Fruit fly (Drosophila melanogaster) whole organism, embryonic: ENCODE results near the gene CG6574.

Experiments used
- Abd-B ChIP-seq: fragments of 200-800 bp; sonication (Bioruptor generic); optimal IDR thresholded peaks from 2 replicates; lab custom pipeline; 2018; ENCODE audit warnings: missing biosample characterization, mild to moderate bottlenecking, missing genetic modification characterization, moderate library complexity
- CG10959 ChIP-seq: fragments of 200-800 bp; sonication (Bioruptor generic); IDR thresholded peaks from 2 replicates; pipeline ENCODE4 v1.3.6; 2022; ENCODE audit warnings: missing biosample characterization, missing genetic modification characterization
- CG11723 ChIP-seq: fragments of 200-800 bp; sonication (Bioruptor generic); optimal IDR thresholded peaks from 2 replicates; lab custom pipeline; 2017; ENCODE audit warnings: missing biosample characterization, mild to moderate bottlenecking, missing genetic modification characterization
- CG14860 ChIP-seq: fragments of 200-800 bp; sonication (Bioruptor generic); IDR thresholded peaks from 3 replicates; pipeline ENCODE4 v1.3.6; 2022; ENCODE audit warnings: missing biosample characterization, missing genetic modification characterization; ENCODE audit not compliant: partially characterized antibody
- CG1529 ChIP-seq: fragments of 200-800 bp; sonication (Bioruptor generic); optimal IDR thresholded peaks from 3 replicates; lab custom pipeline; 2018; ENCODE audit warnings: missing biosample characterization, missing genetic modification characterization
- CG18619 ChIP-seq: fragments of 200-800 bp; sonication (Bioruptor generic); optimal IDR thresholded peaks from 3 replicates; lab custom pipeline; 2017; ENCODE audit warnings: missing biosample characterization, mild to moderate bottlenecking, missing genetic modification characterization
- CG30403 ChIP-seq: fragments of 200-800 bp; sonication (Bioruptor generic); optimal IDR thresholded peaks from 3 replicates; lab custom pipeline; 2016; ENCODE audit warnings: missing biosample characterization, missing genetic modification characterization
- CG31365 ChIP-seq: fragments of 200-800 bp; sonication (Bioruptor generic); optimal IDR thresholded peaks from 2 replicates; lab custom pipeline; 2018; ENCODE audit warnings: missing biosample characterization, mild to moderate bottlenecking, missing genetic modification characterization
- CG32532 ChIP-seq: fragments of 200-800 bp; sonication (Bioruptor generic); IDR thresholded peaks from 2 replicates; pipeline ENCODE4 v1.3.6; 2022; ENCODE audit warnings: missing biosample characterization, missing genetic modification characterization
- CG3281 ChIP-seq: fragments of 200-800 bp; sonication (Bioruptor generic); optimal IDR thresholded peaks from 3 replicates; lab custom pipeline; 2017; ENCODE audit warnings: missing biosample characterization, mild to moderate bottlenecking, missing genetic modification characterization
- CG34224 ChIP-seq: fragments of 200-800 bp; sonication (Bioruptor generic); IDR thresholded peaks from 3 replicates; pipeline ENCODE4 v1.3.6; 2022; ENCODE audit warnings: missing biosample characterization, missing genetic modification characterization; ENCODE audit not compliant: partially characterized antibody
- CG3726 ChIP-seq: fragments of 200-800 bp; sonication (Bioruptor generic); IDR thresholded peaks from 3 replicates; pipeline ENCODE4, ENCODE4 v1.3.6; 2022; ENCODE audit warnings: missing biosample characterization, missing genetic modification characterization
- CG4707 ChIP-seq: fragments of 200-800 bp; sonication (Bioruptor generic); optimal IDR thresholded peaks from 2 replicates; lab custom pipeline; 2018; ENCODE audit warnings: missing biosample characterization, mild to moderate bottlenecking, missing genetic modification characterization, moderate library complexity
- CG6654 ChIP-seq: fragments of 200-800 bp; sonication (Bioruptor generic); optimal IDR thresholded peaks from 2 replicates; lab custom pipeline; 2017; ENCODE audit warnings: missing biosample characterization, mild to moderate bottlenecking, missing genetic modification characterization
- CG6689 ChIP-seq: fragments of 200-800 bp; sonication (Bioruptor generic); IDR thresholded peaks from 2 replicates; pipeline ENCODE4 v1.3.6; 2022; ENCODE audit warnings: missing biosample characterization, missing genetic modification characterization
- CG7963 ChIP-seq: fragments of 200-800 bp; sonication (Bioruptor generic); IDR thresholded peaks from 3 replicates; pipeline ENCODE4 v1.3.6; 2022; ENCODE audit warnings: missing biosample characterization, missing genetic modification characterization; ENCODE audit not compliant: partially characterized antibody
- CG9727 ChIP-seq: fragments of 200-800 bp; sonication (Bioruptor generic); optimal IDR thresholded peaks from 3 replicates; lab custom pipeline; 2017; ENCODE audit warnings: missing biosample characterization, mild to moderate bottlenecking, missing genetic modification characterization
- Ets65A ChIP-seq: fragments of 200-800 bp; sonication (Bioruptor generic); peaks from one replicate; lab custom pipeline; 2016; ENCODE audit warnings: missing biosample characterization, missing genetic modification characterization
- Ets97D ChIP-seq: fragments of 200-800 bp; sonication (Bioruptor generic); optimal IDR thresholded peaks from 3 replicates; lab custom pipeline; 2016; ENCODE audit warnings: missing biosample characterization, missing genetic modification characterization
- Fer2 ChIP-seq: fragments of 200-800 bp; sonication (Bioruptor generic); optimal IDR thresholded peaks from 2 replicates; lab custom pipeline; 2018; ENCODE audit warnings: missing biosample characterization, mild to moderate bottlenecking, missing genetic modification characterization, moderate library complexity
- HLH3B ChIP-seq: fragments of 200-800 bp; sonication (Bioruptor generic); IDR thresholded peaks from 2 replicates; pipeline ENCODE4 v1.3.6; 2022; ENCODE audit warnings: missing biosample characterization, missing genetic modification characterization
- Hmr ChIP-seq: fragments of 200-800 bp; sonication (Bioruptor generic); optimal IDR thresholded peaks from 3 replicates; lab custom pipeline; 2017; ENCODE audit warnings: mild to moderate bottlenecking, missing biosample characterization, missing genetic modification reagents, missing genetic modification characterization
- Meics ChIP-seq: fragments of 200-800 bp; sonication (Bioruptor generic); optimal IDR thresholded peaks from 2 replicates; lab custom pipeline; 2017; ENCODE audit warnings: missing biosample characterization, mild to moderate bottlenecking, missing genetic modification characterization
- NC2α ChIP-seq: fragments of 200-800 bp; sonication (Bioruptor generic); optimal IDR thresholded peaks from 2 replicates; lab custom pipeline; 2016; ENCODE audit warnings: missing biosample characterization, missing genetic modification characterization
- NK7.1 ChIP-seq: fragments of 200-800 bp; sonication (Bioruptor generic); optimal IDR thresholded peaks from 3 replicates; lab custom pipeline; 2016; ENCODE audit warnings: missing biosample characterization, missing genetic modification characterization
- Nf-YB ChIP-seq: fragments of 200-800 bp; sonication (Bioruptor generic); optimal IDR thresholded peaks from 3 replicates; lab custom pipeline; 2019; ENCODE audit warnings: missing biosample characterization, mild to moderate bottlenecking, missing genetic modification characterization, moderate library complexity
- Opbp ChIP-seq: fragments of 200-800 bp; sonication (Bioruptor generic); IDR thresholded peaks from 3 replicates; pipeline ENCODE4 v1.3.6; 2022; ENCODE audit warnings: missing biosample characterization, missing genetic modification characterization; ENCODE audit not compliant: partially characterized antibody
- al ChIP-seq: fragments of 200-800 bp; sonication (Bioruptor generic); IDR thresholded peaks from 2 replicates; pipeline ENCODE4 v1.3.6; 2022; ENCODE audit warnings: missing biosample characterization, missing genetic modification characterization
- az2 ChIP-seq: fragments of 200-800 bp; sonication (Bioruptor generic); optimal IDR thresholded peaks from 3 replicates; lab custom pipeline; 2016; ENCODE audit warnings: missing biosample characterization, missing genetic modification characterization
- fd102C ChIP-seq: fragments of 200-800 bp; sonication (Bioruptor generic); optimal IDR thresholded peaks from 2 replicates; lab custom pipeline; 2018; ENCODE audit warnings: missing biosample characterization, mild to moderate bottlenecking, missing genetic modification characterization, moderate library complexity
- gem ChIP-seq: fragments of 200-800 bp; sonication (Bioruptor generic); optimal IDR thresholded peaks from 2 replicates; lab custom pipeline; 2019; ENCODE audit warnings: missing biosample characterization, mild to moderate bottlenecking, missing genetic modification characterization, moderate library complexity
- ind ChIP-seq: fragments of 200-800 bp; sonication (Bioruptor generic); optimal IDR thresholded peaks from 3 replicates; lab custom pipeline; 2016; ENCODE audit warnings: missing biosample characterization, missing genetic modification characterization
- inv ChIP-seq: fragments of 200-800 bp; sonication (Bioruptor generic); IDR thresholded peaks from 2 replicates; pipeline ENCODE4 v1.3.6; 2022; ENCODE audit warnings: missing biosample characterization, missing genetic modification characterization; ENCODE audit not compliant: partially characterized antibody
- kah ChIP-seq: fragments of 200-800 bp; sonication (Bioruptor generic); optimal IDR thresholded peaks from 2 replicates; lab custom pipeline; 2018; ENCODE audit warnings: missing biosample characterization, mild to moderate bottlenecking, missing genetic modification characterization
- kni ChIP-seq: fragments of 200-800 bp; sonication (Bioruptor generic); optimal IDR thresholded peaks from 3 replicates; lab custom pipeline; 2017; ENCODE audit warnings: mild to moderate bottlenecking, missing biosample characterization, missing genetic modification reagents, missing genetic modification characterization
- lilli ChIP-seq: fragments of 200-800 bp; sonication (Bioruptor generic); optimal IDR thresholded peaks from 3 replicates; lab custom pipeline; 2016; ENCODE audit warnings: missing biosample characterization, missing genetic modification characterization
- nerfin-2 ChIP-seq: fragments of 200-800 bp; sonication (Bioruptor generic); IDR thresholded peaks from 2 replicates; pipeline ENCODE4 v1.3.6; 2022; ENCODE audit warnings: missing biosample characterization, missing genetic modification characterization; ENCODE audit not compliant: partially characterized antibody
- pan ChIP-seq, 4 experiments: fragments of >200 bp in 3 of 4; fragments of 200-800 bp in 1 of 4; sonication (Bioruptor generic) in 1 of 4; optimal IDR thresholded peaks in 3 of 4; IDR thresholded peaks in 1 of 4; 2 replicates each; pipeline versions ENCODE4 v1.3.6 to Lab custom; 2017 to 2022; ENCODE audit warnings: missing biosample characterization in 2 of 4, missing genetic modification characterization in 2 of 4, mixed read lengths in 1 of 4
- pnt ChIP-seq: fragments of 200-800 bp; sonication (Bioruptor generic); optimal IDR thresholded peaks from 3 replicates; lab custom pipeline; 2016; ENCODE audit warnings: missing biosample characterization, missing genetic modification characterization
- seq ChIP-seq: fragments of 200-800 bp; sonication (Bioruptor generic); IDR thresholded peaks from 2 replicates; pipeline ENCODE4 v1.3.6; 2022; ENCODE audit warnings: missing biosample characterization, missing genetic modification characterization
- sim ChIP-seq: fragments of 200-800 bp; sonication (Bioruptor generic); IDR thresholded peaks from 2 replicates; pipeline ENCODE4 v1.3.6; 2022; ENCODE audit warnings: missing biosample characterization, missing genetic modification characterization
- sna ChIP-seq: fragments of 200-800 bp; sonication (Bioruptor generic); IDR thresholded peaks from 2 replicates; pipeline ENCODE4 v1.3.6; 2022; ENCODE audit warnings: missing biosample characterization, missing genetic modification characterization; ENCODE audit not compliant: partially characterized antibody
- tll ChIP-seq, 2 experiments: fragments of 200-800 bp in 1 of 2; fragments of >200 bp in 1 of 2; sonication (Bioruptor generic) in 1 of 2; optimal IDR thresholded peaks; 2 replicates each; lab custom pipeline; 2017 to 2019; ENCODE audit warnings: missing biosample characterization in 2 of 2, missing genetic modification characterization in 2 of 2, mild to moderate bottlenecking in 1 of 2, moderate library complexity in 1 of 2
- trem ChIP-seq: fragments of 200-800 bp; optimal IDR thresholded peaks from 3 replicates; lab custom pipeline; 2019; ENCODE audit warnings: missing biosample characterization, mild to moderate bottlenecking, missing genetic modification characterization, moderate library complexity
- unpg ChIP-seq: fragments of 200-800 bp; sonication (Bioruptor generic); optimal IDR thresholded peaks from 3 replicates; lab custom pipeline; 2018; ENCODE audit warnings: missing biosample characterization, mild to moderate bottlenecking, missing genetic modification characterization, moderate library complexity
- vvl ChIP-seq: fragments of 200-800 bp; sonication (Bioruptor generic); IDR thresholded peaks from 2 replicates; pipeline ENCODE4 v1.3.6; 2022; ENCODE audit warnings: missing biosample characterization, missing genetic modification characterization
- wor ChIP-seq: fragments of 200-800 bp; sonication (Bioruptor generic); IDR thresholded peaks from 2 replicates; pipeline ENCODE4 v1.3.6; 2022; ENCODE audit warnings: missing biosample characterization, missing genetic modification characterization

CG6574 gene

DNA sequence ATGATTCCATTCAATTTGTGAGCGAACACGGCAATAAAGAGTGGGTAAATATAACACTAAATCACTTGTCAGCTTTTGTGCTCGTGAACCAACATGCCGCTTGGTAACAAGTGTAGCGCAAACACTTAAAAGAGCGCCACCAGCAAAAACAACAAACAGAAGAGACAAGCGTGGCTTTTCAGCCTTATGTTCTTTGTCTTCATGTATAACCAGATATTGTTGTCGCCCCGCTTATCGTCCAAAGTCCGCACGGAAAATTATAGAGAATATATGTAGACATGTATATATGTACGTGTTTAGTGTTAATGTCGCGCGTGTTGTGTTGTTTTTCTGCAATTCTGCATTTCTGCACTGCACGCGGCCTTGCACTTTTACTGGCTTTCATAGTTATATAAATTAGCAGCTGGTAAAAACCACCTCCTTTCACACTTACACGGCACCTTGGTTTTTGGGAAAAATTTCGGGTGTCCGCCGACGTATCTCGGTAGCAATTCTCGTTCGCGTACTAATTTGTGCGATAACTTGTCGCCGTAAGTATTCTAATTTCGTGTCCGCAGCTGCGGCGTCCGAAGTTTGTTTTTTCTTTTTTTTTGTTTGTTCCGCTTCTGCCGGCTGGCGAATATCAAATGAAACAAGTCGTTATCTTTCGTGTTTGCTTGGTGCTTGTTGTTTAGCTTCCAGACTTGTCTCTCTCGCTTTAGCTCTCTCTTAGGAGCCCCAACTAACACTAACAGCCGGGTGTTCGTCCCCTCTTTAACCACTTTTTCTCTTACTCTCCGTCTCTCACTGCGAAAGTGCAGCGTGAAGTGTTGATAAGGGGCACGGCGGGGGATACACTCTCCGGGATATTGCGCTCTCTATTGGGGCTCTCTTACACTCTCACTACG is 26.1 kb upstream of the CG6574 start (continued):
- TF ChIP-seq CG11723 (GFP tag; lab: Kevin White, UChicago) (no peak), Ets97D (GFP tag; lab: Kevin White, UChicago) (no peak), CG14860 (GFP tag; lab: Robert Waterston, UW) (no peak), CG32532 (peak; percentile 73), CG7963 (GFP tag; lab: Robert Waterston, UW) (no peak), Fer2 (tag; lab: Kevin White, UChicago) (peak; percentile 34), unpg (GFP tag; lab: Kevin White, UChicago) (peak; percentile 35), Abd-B (no peak), CG34224 (peak; percentile 52), CG3726 (GFP tag; lab: Robert Waterston, UW) (no peak), sna (no peak; the same call in 1 of the 2 replicates), al (GFP tag; lab: Robert Waterston, UW) (no peak), Opbp (GFP tag; lab: Robert Waterston, UW) (no peak), gem (no peak), pan (optimal IDR thresholded peaks at IDR 0.05; lab: Kevin White, UChicago) (no peak), pan (GFP tag; optimal IDR thresholded peaks at IDR 0.05 in 1 of 2, IDR thresholded peaks at IDR 0.05 in 1 of 2) (peak in 1 of 2 experiments; percentile 16), Hmr (GFP tag; lab: Kevin White, UChicago) (peak; percentile 17), CG10959 (no peak), az2 (GFP tag; lab: Kevin White, UChicago) (no peak), fd102C (no peak), vvl (GFP tag; lab: Robert Waterston, UW) (peak; percentile 36), CG3281 (peak; percentile 0), HLH3B (peak; percentile 48), lilli (GFP tag; lab: Kevin White, UChicago) (peak; percentile 30), CG9727 (peak; percentile 23), wor (GFP tag; lab: Robert Waterston, UW) (no peak), kah (GFP tag; lab: Kevin White, UChicago) (peak; percentile 79), CG6689 (no peak), CG30403 (peak; percentile 7), tll (GFP tag; optimal IDR thresholded peaks at IDR 0.05; lab: Kevin White, UChicago) (no peak), NK7.1 (no peak), CG6654 (GFP tag; lab: Kevin White, UChicago) (no peak), inv (GFP tag; lab: Robert Waterston, UW) (no peak), ind (GFP tag; lab: Kevin White, UChicago) (peak; percentile 41), sim (GFP tag; lab: Robert Waterston, UW) (0 out of 2 replicates have a peak, but pooled peaks have one; percentile 6), pnt (no peak), trem (no peak), CG31365 (peak; percentile 1), CG18619 (no peak), CG1529 (GFP tag; lab: Kevin White, UChicago) (no peak), seq (GFP tag; lab: Robert Waterston, UW) (peak; percentile 20; the same call in 1 of the 2 replicates), kni (GFP tag; lab: Kevin White, UChicago) (peak; percentile 23), NC2α (GFP tag; lab: Kevin White, UChicago) (no peak), Ets65A (GFP tag; lab: Kevin White, UChicago) (peak; percentile 91), Nf-YB (no peak), CG4707 (GFP tag; lab: Kevin White, UChicago) (no peak), nerfin-2 (GFP tag; lab: Robert Waterston, UW) (no peak), Meics (peak; percentile 31)
